Worm (Caenorhabditis elegans) whole organism, young adult: Measurements from ENCODE around the gene T23B7.2.

Experiments used
- B0019.2 ChIP-seq: fragments of 200-800 bp; sonication (Bioruptor generic); conservative IDR thresholded peaks from 2 replicates; pipeline ENCODE4 v1.3.6; 2022; ENCODE audit warnings: missing genetic modification reagents, missing genetic modification characterization, missing compliant biosample characterization
- Y56A3A.18 ChIP-seq: fragments of 200-800 bp; sonication (Bioruptor generic); IDR thresholded peaks from 2 replicates; pipeline ENCODE4 v1.3.6; 2022; ENCODE audit warnings: missing genetic modification reagents, missing genetic modification characterization, missing compliant biosample characterization
- Y67H2A.10 ChIP-seq: fragments of 200-800 bp; sonication (Bioruptor generic); conservative IDR thresholded peaks from 2 replicates; pipeline ENCODE4 v1.3.6; 2022; ENCODE audit warnings: missing genetic modification reagents, missing genetic modification characterization, missing compliant biosample characterization
- Y95B8A.8 ChIP-seq: fragments of 200-800 bp; sonication (Bioruptor generic); IDR thresholded peaks from 2 replicates; pipeline ENCODE4 v1.3.6; 2022; ENCODE audit warnings: missing genetic modification reagents, missing genetic modification characterization, missing compliant biosample characterization
- attf-5 ChIP-seq: fragments of 200-800 bp; sonication (Bioruptor generic); optimal IDR thresholded peaks from 2 replicates; lab custom pipeline; 2018; ENCODE audit warnings: mild to moderate bottlenecking, missing genetic modification characterization, missing compliant biosample characterization
- ccch-3 ChIP-seq: fragments of 200-800 bp; sonication (Bioruptor generic); optimal IDR thresholded peaks from 2 replicates; lab custom pipeline; 2018; ENCODE audit warnings: mild to moderate bottlenecking, missing genetic modification characterization, missing compliant biosample characterization
- ceh-40 ChIP-seq: fragments of 200-800 bp; sonication (Bioruptor generic); IDR thresholded peaks from 2 replicates; pipeline ENCODE4 v1.3.6; 2022; ENCODE audit warnings: missing genetic modification characterization, missing compliant biosample characterization
- dpff-1 ChIP-seq: sonication (generic microtip); optimal IDR thresholded peaks from 2 replicates; lab custom pipeline; 2017; ENCODE audit warnings: mild to moderate bottlenecking, missing genetic modification characterization, missing compliant biosample characterization
- egrh-3 ChIP-seq: fragments of 200-800 bp; sonication (Bioruptor generic); IDR thresholded peaks from 2 replicates; pipeline ENCODE4 v1.3.6; 2022; ENCODE audit warnings: missing genetic modification reagents, missing genetic modification characterization, missing compliant biosample characterization
- ekl-4 ChIP-seq: fragments of 200-800 bp; sonication (Bioruptor generic); IDR thresholded peaks from 2 replicates; pipeline ENCODE4 v1.3.6; 2022; ENCODE audit warnings: missing genetic modification reagents, missing genetic modification characterization, missing compliant biosample characterization
- fkh-3 ChIP-seq: sonication (generic microtip); optimal IDR thresholded peaks from 2 replicates; lab custom pipeline; 2016; ENCODE audit warnings: mild to moderate bottlenecking, missing genetic modification characterization, missing compliant biosample characterization
- hlh-26 ChIP-seq: fragments of 200-800 bp; sonication (Bioruptor generic); conservative IDR thresholded peaks from 2 replicates; pipeline ENCODE4 v1.3.6; 2022; ENCODE audit warnings: missing genetic modification reagents, missing genetic modification characterization, missing compliant biosample characterization
- lin-26 ChIP-seq: fragments of 200-800 bp; sonication (Bioruptor generic); IDR thresholded peaks from 2 replicates; pipeline ENCODE4 v1.3.6; 2022; ENCODE audit warnings: missing genetic modification reagents, missing genetic modification characterization, missing compliant biosample characterization
- lin-40 ChIP-seq: sonication (generic microtip); optimal IDR thresholded peaks from 2 replicates; lab custom pipeline; 2016; ENCODE audit warnings: missing genetic modification characterization, mild to moderate bottlenecking, missing compliant biosample characterization, missing genotype, missing genetic modification reagents
- lir-1 ChIP-seq: fragments of 200-800 bp; sonication (Bioruptor generic); conservative IDR thresholded peaks from 2 replicates; pipeline ENCODE4 v1.3.6; 2022; ENCODE audit warnings: missing genetic modification reagents, missing genetic modification characterization, missing compliant biosample characterization
- madf-6 ChIP-seq: fragments of 200-800 bp; sonication (Bioruptor generic); IDR thresholded peaks from 2 replicates; pipeline ENCODE4 v1.3.6; 2022; ENCODE audit warnings: missing genetic modification reagents, missing genetic modification characterization, missing compliant biosample characterization
- madf-8 ChIP-seq: fragments of 200-800 bp; sonication (Bioruptor generic); conservative IDR thresholded peaks from 2 replicates; pipeline ENCODE4 v1.3.6; 2022; ENCODE audit warnings: missing genetic modification reagents, missing genetic modification characterization, missing compliant biosample characterization
- mel-28 ChIP-seq: sonication (generic microtip); optimal IDR thresholded peaks from 2 replicates; lab custom pipeline; 2016; ENCODE audit warnings: borderline replicate concordance, mild to moderate bottlenecking, missing genetic modification characterization, missing compliant biosample characterization
- mxl-1 ChIP-seq: sonication (generic microtip); optimal IDR thresholded peaks from 2 replicates; lab custom pipeline; 2016; ENCODE audit warnings: missing genetic modification characterization, missing compliant biosample characterization
- nhr-80 ChIP-seq: sonication (generic microtip); optimal IDR thresholded peaks from 2 replicates; lab custom pipeline; 2016; ENCODE audit warnings: missing genetic modification characterization, missing compliant biosample characterization
- nhr-90 ChIP-seq: sonication (generic microtip); optimal IDR thresholded peaks from 2 replicates; lab custom pipeline; 2016; ENCODE audit warnings: missing genotype, mild to moderate bottlenecking, missing genetic modification characterization, missing compliant biosample characterization
- repo-1 ChIP-seq: sonication (generic microtip); optimal IDR thresholded peaks from 2 replicates; lab custom pipeline; 2017; ENCODE audit warnings: mild to moderate bottlenecking, missing genetic modification characterization, missing compliant biosample characterization
- rpc-1 ChIP-seq, 2 experiments: fragments of 150-350 bp in 1 of 2; sonication (generic microtip) in 1 of 2; optimal IDR thresholded peaks; 2 replicates each; lab custom pipeline; 2014 to 2018; ENCODE audit warnings: missing biosample characterization in 1 of 2, missing genetic modification characterization in 1 of 2, missing genetic modification reagents in 1 of 2, missing genotype in 1 of 2
- tbp1 ChIP-seq: fragments of 200-800 bp; sonication (Bioruptor generic); optimal IDR thresholded peaks from 2 replicates; lab custom pipeline; 2018; ENCODE audit warnings: mild to moderate bottlenecking, missing genetic modification characterization, missing compliant biosample characterization
- tlf-1 ChIP-seq: fragments of 200-800 bp; sonication (Bioruptor generic); optimal IDR thresholded peaks from 2 replicates; lab custom pipeline; 2018; ENCODE audit warnings: mild to moderate bottlenecking, missing genetic modification characterization, missing compliant biosample characterization
- unc-62 ChIP-seq: fragments of 150-350 bp; optimal IDR thresholded peaks from 2 replicates; lab custom pipeline; 2014; ENCODE audit warnings: missing biosample characterization, missing genetic modification reagents, missing genetic modification characterization
- zfh-2 ChIP-seq: fragments of 200-800 bp; sonication (Bioruptor generic); conservative IDR thresholded peaks from 2 replicates; pipeline ENCODE4 v1.3.6; 2022; ENCODE audit warnings: missing genetic modification reagents, missing genetic modification characterization, missing compliant biosample characterization
- ztf-18 ChIP-seq: sonication (generic microtip); optimal IDR thresholded peaks from 2 replicates; lab custom pipeline; 2016; ENCODE audit warnings: missing genotype, mild to moderate bottlenecking, missing genetic modification characterization, missing compliant biosample characterization
- ztf-25 ChIP-seq: fragments of 200-800 bp; sonication (Bioruptor generic); IDR thresholded peaks from 2 replicates; pipeline ENCODE4 v1.3.6; 2022; ENCODE audit warnings: missing genetic modification reagents, missing genetic modification characterization, missing compliant biosample characterization
- ztf-26 ChIP-seq: sonication (generic microtip); optimal IDR thresholded peaks from 2 replicates; lab custom pipeline; 2017; ENCODE audit warnings: missing genetic modification characterization, missing compliant biosample characterization
- ztf-3 ChIP-seq: fragments of 200-800 bp; sonication (Bioruptor generic); optimal IDR thresholded peaks from 2 replicates; lab custom pipeline; 2018; ENCODE audit warnings: mild to moderate bottlenecking, missing genetic modification characterization, missing compliant biosample characterization

The T23B7.2 gene

ce11 chrII:4881727-4882126 lies 39.7 kb upstream of the T23B7.2 start, which contains the start of gene gst-7 (continued):
- TF ChIP-seq ztf-18 (tag; lab: Kevin White, UChicago) (no peak), madf-6 (peak; percentile 72), attf-5 (GFP tag; lab: Kevin White, UChicago) (no peak), ztf-25 (no peak), mxl-1 (tag; lab: Kevin White, UChicago) (no peak), mel-28 (no peak), tbp1 (GFP tag; lab: Kevin White, UChicago) (peak; percentile 41)

ce11 chrII:4879629-4880028 lies 37.6 kb upstream of the T23B7.2 start, which contains the start of gene gst-6:
gst-6 (plus strand) TSS chrII:4879891.
- no peak for TF ChIP-seq lir-1 (GFP tag; lab: Robert Waterston, UW)
- TF ChIP-seq nhr-80 (tag; lab: Kevin White, UChicago), result peak; percentile 29

ce11 chrII:4876091-4876490 lies 34.0 kb upstream of the T23B7.2 start, which contains the start of gene F11G11.13:
F11G11.13 (minus strand) TSS chrII:4876179.
- no peak for TF ChIP-seq hlh-26
- TF ChIP-seq madf-8, result no peak
- peak; percentile 16 for TF ChIP-seq lin-40 (tag; lab: Kevin White, UChicago)
- no peak for TF ChIP-seq ceh-40 (GFP tag; lab: Robert Waterston, UW)
- no peak for TF ChIP-seq rpc-1 (optimal IDR thresholded peaks at IDR 0.05; lab: Kevin White, UChicago)
- TF ChIP-seq rpc-1 (tag; optimal IDR thresholded peaks at IDR 0.05; lab: Kevin White, UChicago), result no peak
- TF ChIP-seq, all 124 proteins: peak for 1

ce11 chrII:4874335-4874861 lies 32.4 kb upstream of the T23B7.2 start, which contains the start of gene F11G11.15:
F11G11.15 (plus strand) TSS chrII:4874845.
- TF ChIP-seq ccch-3, result no peak
- no peak for TF ChIP-seq ekl-4 (GFP tag; lab: Robert Waterston, UW)
- TF ChIP-seq ztf-26 (tag; lab: Kevin White, UChicago), result peak; percentile 39
- TF ChIP-seq, all 124 proteins: peak for 1

ce11 chrII:4873029-4873428 lies 31.0 kb upstream of the T23B7.2 start, which contains the start of gene col-73:
col-73 (minus strand) TSS chrII:4873129.
- TF ChIP-seq unc-62 (GFP tag; lab: Kevin White, UChicago), result no peak
- TF ChIP-seq Y67H2A.10 (GFP tag; lab: Robert Waterston, UW), result no peak
- no peak for TF ChIP-seq nhr-90 (tag; lab: Kevin White, UChicago)
- no peak for TF ChIP-seq Y95B8A.8 (GFP tag; lab: Robert Waterston, UW)
- TF ChIP-seq Y56A3A.18 (GFP tag; lab: Robert Waterston, UW), result no peak
- TF ChIP-seq dpff-1 (tag; lab: Kevin White, UChicago), result no peak
- no peak for TF ChIP-seq repo-1

ce11 chrII:4872359-4872758 lies 30.3 kb upstream of the T23B7.2 start:
- TF ChIP-seq ztf-25 (0 out of 2 replicates have a peak, but pooled peaks have one; percentile 52), egrh-3 (peak; percentile 92), lin-26 (peak; percentile 37; the same call in 1 of the 2 replicates), zfh-2 (GFP tag; lab: Robert Waterston, UW) (peak; percentile 86)

ce11 chrII:4871834-4872233 lies 29.8 kb upstream of the T23B7.2 start:
- TF ChIP-seq tlf-1 (GFP tag; lab: Kevin White, UChicago), result no peak
- TF ChIP-seq fkh-3 (tag; lab: Kevin White, UChicago), result no peak
- no peak for TF ChIP-seq B0019.2
- TF ChIP-seq Y95B8A.8 (GFP tag; lab: Robert Waterston, UW), result no peak
- no peak for TF ChIP-seq ztf-3 (GFP tag; lab: Kevin White, UChicago)
- no peak for TF ChIP-seq rpc-1 (optimal IDR thresholded peaks at IDR 0.05; lab: Kevin White, UChicago)
- no peak for TF ChIP-seq rpc-1 (tag; optimal IDR thresholded peaks at IDR 0.05; lab: Kevin White, UChicago)
